Fruit fly (Drosophila melanogaster) whole organism, embryonic: Measurements from ENCODE around the gene Prp39.

ENCODE experiments used
- Aef1 ChIP-seq: fragments of 200-800 bp; sonication (Bioruptor generic); IDR thresholded peaks from 3 replicates; pipeline ENCODE4 v1.3.6; 2022; ENCODE audit warnings: missing biosample characterization, missing genetic modification characterization
- BEAF-32 ChIP-seq: fragments of 200-800 bp; sonication (Bioruptor generic); optimal IDR thresholded peaks from 3 replicates; lab custom pipeline; 2017; ENCODE audit warnings: missing biosample characterization, missing genetic modification characterization, mild to moderate bottlenecking, moderate library complexity, missing genetic modification reagents
- CG1024 ChIP-seq: fragments of 200-800 bp; sonication (Bioruptor generic); IDR thresholded peaks from 2 replicates; pipeline ENCODE4 v1.3.6; 2022; ENCODE audit warnings: missing biosample characterization, missing genetic modification characterization
- CG10431 ChIP-seq: fragments of 200-800 bp; sonication (Bioruptor generic); optimal IDR thresholded peaks from 3 replicates; lab custom pipeline; 2018; ENCODE audit warnings: missing biosample characterization, mild to moderate bottlenecking, missing genetic modification characterization
- CG11093 ChIP-seq: fragments of 200-800 bp; sonication (Bioruptor generic); IDR thresholded peaks from 3 replicates; pipeline ENCODE4 v1.3.6; 2022; ENCODE audit warnings: missing biosample characterization, missing genetic modification characterization
- CG12769 ChIP-seq: fragments of 200-800 bp; sonication (Bioruptor generic); optimal IDR thresholded peaks from 2 replicates; lab custom pipeline; 2019; ENCODE audit warnings: missing biosample characterization, mild to moderate bottlenecking, missing genetic modification characterization, moderate library complexity
- CG13123 ChIP-seq: fragments of 200-800 bp; sonication (Bioruptor generic); optimal IDR thresholded peaks from 2 replicates; lab custom pipeline; 2016; ENCODE audit warnings: missing biosample characterization, missing genetic modification characterization
- CG14441 ChIP-seq: fragments of 200-800 bp; sonication (Bioruptor generic); IDR thresholded peaks from 2 replicates; pipeline ENCODE4 v1.3.6; 2022; ENCODE audit warnings: missing biosample characterization, missing genetic modification characterization
- CG15479 ChIP-seq: fragments of 200-800 bp; sonication (Bioruptor generic); optimal IDR thresholded peaks from 3 replicates; lab custom pipeline; 2019; ENCODE audit warnings: missing biosample characterization, mild to moderate bottlenecking, missing genetic modification characterization, moderate library complexity
- CG1603 ChIP-seq: fragments of 200-800 bp; sonication (Bioruptor generic); optimal IDR thresholded peaks from 2 replicates; lab custom pipeline; 2019; ENCODE audit warnings: missing biosample characterization, mild to moderate bottlenecking, missing genetic modification characterization, moderate library complexity
- CG2678 ChIP-seq: fragments of 200-800 bp; sonication (Bioruptor generic); optimal IDR thresholded peaks from 3 replicates; lab custom pipeline; 2019; ENCODE audit warnings: missing biosample characterization, mild to moderate bottlenecking, missing genetic modification characterization, moderate library complexity
- CG30020 ChIP-seq: fragments of 200-800 bp; optimal IDR thresholded peaks from 2 replicates; lab custom pipeline; 2019; ENCODE audit warnings: missing biosample characterization, mild to moderate bottlenecking, missing genetic modification characterization, moderate library complexity
- CG31441 ChIP-seq: fragments of 200-800 bp; sonication (Bioruptor generic); IDR thresholded peaks from 2 replicates; pipeline ENCODE4 v1.3.6; 2022; ENCODE audit warnings: missing biosample characterization, missing genetic modification characterization
- CG33557 ChIP-seq: fragments of 200-800 bp; sonication (Bioruptor generic); optimal IDR thresholded peaks from 2 replicates; lab custom pipeline; 2019; ENCODE audit warnings: missing biosample characterization, mild to moderate bottlenecking, missing genetic modification characterization, moderate library complexity
- CG6854 ChIP-seq: fragments of 200-800 bp; sonication (Bioruptor generic); optimal IDR thresholded peaks from 3 replicates; lab custom pipeline; 2017; ENCODE audit warnings: missing biosample characterization, mild to moderate bottlenecking, missing genetic modification characterization
- CG8765 ChIP-seq: fragments of 200-800 bp; sonication (Bioruptor generic); IDR thresholded peaks from 2 replicates; pipeline ENCODE4 v1.3.6; 2022; ENCODE audit warnings: missing biosample characterization, missing genetic modification characterization
- CG8924 ChIP-seq: fragments of 200-800 bp; optimal IDR thresholded peaks from 3 replicates; lab custom pipeline; 2019; ENCODE audit warnings: missing biosample characterization, mild to moderate bottlenecking, missing genetic modification characterization, moderate library complexity
- GATAe ChIP-seq: fragments of 200-800 bp; sonication (Bioruptor generic); conservative IDR thresholded peaks from 2 replicates; pipeline ENCODE4 v1.3.6; 2022; ENCODE audit warnings: missing biosample characterization, missing genetic modification characterization
- HLHmδ ChIP-seq: fragments of 200-800 bp; sonication (Bioruptor generic); optimal IDR thresholded peaks from 2 replicates; lab custom pipeline; 2018; ENCODE audit warnings: missing biosample characterization, mild to moderate bottlenecking, missing genetic modification characterization, moderate library complexity
- Hmx ChIP-seq: fragments of 200-800 bp; sonication (Bioruptor generic); optimal IDR thresholded peaks from 2 replicates; lab custom pipeline; 2016; ENCODE audit warnings: missing biosample characterization, missing genetic modification characterization
- Hsf ChIP-seq: fragments of 200-800 bp; sonication (Bioruptor generic); optimal IDR thresholded peaks from 3 replicates; lab custom pipeline; 2016; ENCODE audit warnings: missing biosample characterization, missing genetic modification characterization
- Kr ChIP-seq: fragments of 200-800 bp; sonication (Bioruptor generic); optimal IDR thresholded peaks from 2 replicates; lab custom pipeline; 2017; ENCODE audit warnings: missing biosample characterization, mild to moderate bottlenecking, missing genetic modification characterization
- MTF-1 ChIP-seq: fragments of 200-800 bp; sonication (Bioruptor generic); optimal IDR thresholded peaks from 2 replicates; lab custom pipeline; 2018; ENCODE audit warnings: missing biosample characterization, mild to moderate bottlenecking, missing genetic modification characterization, borderline replicate concordance
- Max ChIP-seq: fragments of 200-800 bp; sonication (Bioruptor generic); optimal IDR thresholded peaks from 2 replicates; lab custom pipeline; 2016; ENCODE audit warnings: missing biosample characterization, mild to moderate bottlenecking, missing genetic modification characterization
- Med ChIP-seq: fragments of 200-800 bp; sonication (Bioruptor generic); peaks from one replicate; lab custom pipeline; 2016; ENCODE audit warnings: missing biosample characterization, missing genetic modification characterization, mild to moderate bottlenecking, inconsistent platforms, moderate library complexity
- NfI ChIP-seq: fragments of 200-800 bp; sonication (Bioruptor generic); optimal IDR thresholded peaks from 3 replicates; lab custom pipeline; 2018; ENCODE audit warnings: missing biosample characterization, mild to moderate bottlenecking, missing genetic modification characterization, moderate library complexity
- Opbp ChIP-seq: fragments of 200-800 bp; sonication (Bioruptor generic); IDR thresholded peaks from 3 replicates; pipeline ENCODE4 v1.3.6; 2022; ENCODE audit warnings: missing biosample characterization, missing genetic modification characterization; ENCODE audit not compliant: partially characterized antibody
- Optix ChIP-seq: fragments of 200-800 bp; sonication (Bioruptor generic); IDR thresholded peaks from 3 replicates; pipeline ENCODE4 v1.3.6; 2022; ENCODE audit warnings: missing biosample characterization, missing genetic modification characterization
- Scr ChIP-seq: fragments of 200-800 bp; sonication (Bioruptor generic); IDR thresholded peaks from 2 replicates; pipeline ENCODE4 v1.3.6; 2022; ENCODE audit warnings: missing biosample characterization, missing genetic modification characterization; ENCODE audit not compliant: partially characterized antibody
- al ChIP-seq: fragments of 200-800 bp; sonication (Bioruptor generic); IDR thresholded peaks from 2 replicates; pipeline ENCODE4 v1.3.6; 2022; ENCODE audit warnings: missing biosample characterization, missing genetic modification characterization
- ase ChIP-seq: fragments of 200-800 bp; sonication (Bioruptor generic); IDR thresholded peaks from 3 replicates; pipeline ENCODE4 v1.3.6; 2022; ENCODE audit warnings: missing biosample characterization, missing genetic modification characterization
- bbx ChIP-seq: fragments of 200-800 bp; sonication (Bioruptor generic); IDR thresholded peaks from 2 replicates; pipeline ENCODE4 v1.3.6; 2022; ENCODE audit warnings: missing biosample characterization, missing genetic modification characterization; ENCODE audit not compliant: partially characterized antibody
- cg ChIP-seq: fragments of 200-800 bp; sonication (Bioruptor generic); optimal IDR thresholded peaks from 3 replicates; lab custom pipeline; 2019; ENCODE audit warnings: missing biosample characterization, mild to moderate bottlenecking, missing genetic modification characterization, moderate library complexity
- chn ChIP-seq: fragments of 200-800 bp; sonication (Bioruptor generic); optimal IDR thresholded peaks from 2 replicates; lab custom pipeline; 2016; ENCODE audit warnings: missing biosample characterization, missing genetic modification characterization
- crp ChIP-seq, 2 experiments: fragments of 200-800 bp; sonication (Bioruptor generic); optimal IDR thresholded peaks; 2 replicates in 1 of 2; 3 replicates in 1 of 2; lab custom pipeline; 2017; ENCODE audit warnings: missing biosample characterization in 2 of 2, missing genetic modification characterization in 2 of 2, mild to moderate bottlenecking in 1 of 2, moderate library complexity in 1 of 2
- ftz-f1 ChIP-seq: fragments of 200-800 bp; sonication (Bioruptor generic); optimal IDR thresholded peaks from 2 replicates; lab custom pipeline; 2016; ENCODE audit warnings: missing biosample characterization, missing genetic modification characterization
- gsb ChIP-seq: fragments of 200-800 bp; sonication (Bioruptor generic); IDR thresholded peaks from 2 replicates; pipeline ENCODE4 v1.3.6; 2022; ENCODE audit warnings: missing biosample characterization, missing genetic modification characterization
- her ChIP-seq: fragments of 200-800 bp; sonication (Bioruptor generic); optimal IDR thresholded peaks from 2 replicates; lab custom pipeline; 2016; ENCODE audit warnings: missing biosample characterization, missing genetic modification characterization
- kay ChIP-seq: fragments of 200-800 bp; sonication (Bioruptor generic); optimal IDR thresholded peaks from 2 replicates; lab custom pipeline; 2016; ENCODE audit warnings: missing biosample characterization, missing genetic modification characterization
- kni ChIP-seq: fragments of 200-800 bp; sonication (Bioruptor generic); optimal IDR thresholded peaks from 3 replicates; lab custom pipeline; 2017; ENCODE audit warnings: mild to moderate bottlenecking, missing biosample characterization, missing genetic modification reagents, missing genetic modification characterization
- knrl ChIP-seq: fragments of 200-800 bp; sonication (Bioruptor generic); IDR thresholded peaks from 3 replicates; pipeline ENCODE4 v1.3.6; 2022; ENCODE audit warnings: missing biosample characterization, missing genetic modification characterization; ENCODE audit not compliant: partially characterized antibody
- run ChIP-seq: fragments of 200-800 bp; sonication (Bioruptor generic); optimal IDR thresholded peaks from 3 replicates; lab custom pipeline; 2018; ENCODE audit warnings: missing biosample characterization, mild to moderate bottlenecking, missing genetic modification characterization
- sr ChIP-seq: fragments of 200-800 bp; sonication (Bioruptor generic); IDR thresholded peaks from 3 replicates; pipeline ENCODE4 v1.3.6; 2022; ENCODE audit warnings: missing biosample characterization, missing genetic modification characterization
- stwl ChIP-seq: fragments of 200-800 bp; sonication (Bioruptor generic); optimal IDR thresholded peaks from 3 replicates; lab custom pipeline; 2018; ENCODE audit warnings: missing biosample characterization, mild to moderate bottlenecking, missing genetic modification characterization, moderate library complexity
- trh ChIP-seq: fragments of 200-800 bp; sonication (Bioruptor generic); optimal IDR thresholded peaks from 2 replicates; lab custom pipeline; 2016; ENCODE audit warnings: missing biosample characterization, missing genetic modification characterization
- wek ChIP-seq: fragments of 200-800 bp; sonication (Bioruptor generic); optimal IDR thresholded peaks from 3 replicates; lab custom pipeline; 2018; ENCODE audit warnings: missing biosample characterization, mild to moderate bottlenecking, missing genetic modification characterization, moderate library complexity
- yki ChIP-seq: fragments of >200 bp; optimal IDR thresholded peaks from 3 replicates; lab custom pipeline; 2018
- zen2 ChIP-seq: fragments of 200-800 bp; sonication (Bioruptor generic); IDR thresholded peaks from 3 replicates; pipeline ENCODE4 v1.3.6; 2022; ENCODE audit warnings: missing biosample characterization, missing genetic modification characterization; ENCODE audit not compliant: partially characterized antibody

The Prp39 gene

dm6 chr3R:28859058-28859526, 47.2 kb downstream of the Prp39 start, which contains the start of gene Inx3 (continued):
- TF ChIP-seq cg (GFP tag; lab: Kevin White, UChicago) (peak; percentile 74), BEAF-32 (no peak), Hmx (GFP tag; lab: Kevin White, UChicago) (no peak), CG8924 (tag; lab: Kevin White, UChicago) (peak; percentile 37), MTF-1 (peak; percentile 22), Med (GFP tag; lab: Kevin White, UChicago) (peak; percentile 82), Aef1 (GFP tag; lab: Robert Waterston, UW) (no peak), Max (GFP tag; lab: Kevin White, UChicago) (no peak), CG30020 (tag; lab: Kevin White, UChicago) (no peak), HLHmδ (GFP tag; lab: Kevin White, UChicago) (peak; percentile 72), CG11093 (no peak), Kr (GFP tag; lab: Kevin White, UChicago) (peak; percentile 71), run (tag; lab: Kevin White, UChicago) (no peak), CG13123 (GFP tag; lab: Kevin White, UChicago) (no peak), CG12769 (tag; lab: Kevin White, UChicago) (peak; percentile 70), chn (GFP tag; lab: Kevin White, UChicago) (peak; percentile 5), her (GFP tag; lab: Kevin White, UChicago) (peak; percentile 37), bbx (GFP tag; lab: Robert Waterston, UW) (peak; percentile 48; the same call in 1 of the 2 replicates), GATAe (GFP tag; lab: Robert Waterston, UW) (no peak), Scr (no peak; the same call in 1 of the 2 replicates), wek (GFP tag; lab: Kevin White, UChicago) (peak; percentile 4), crp (GFP tag; optimal IDR thresholded peaks at IDR 0.05; lab: Kevin White, UChicago) (peak in 1 of 2 experiments; percentile 13), CG33557 (GFP tag; lab: Kevin White, UChicago) (peak; percentile 19), ase (GFP tag; lab: Robert Waterston, UW) (0 out of 3 replicates have a peak, but pooled peaks have one; percentile 25), sr (0 out of 3 replicates have a peak, but pooled peaks have one; percentile 42), CG6854 (GFP tag; lab: Kevin White, UChicago) (peak; percentile 7), kay (no peak), knrl (0 out of 3 replicates have a peak, but pooled peaks have one; percentile 35), CG1024 (GFP tag; lab: Robert Waterston, UW) (0 out of 2 replicates have a peak, but pooled peaks have one; percentile 28), CG14441 (no peak), Optix (GFP tag; lab: Robert Waterston, UW) (peak; percentile 31; the same call in 1 of the 3 replicates), CG1603 (peak; percentile 28), CG2678 (peak; percentile 7), CG10431 (GFP tag; lab: Kevin White, UChicago) (peak; percentile 6), gsb (GFP tag; lab: Robert Waterston, UW) (no peak), CG31441 (GFP tag; lab: Robert Waterston, UW) (0 out of 2 replicates have a peak, but pooled peaks have one; percentile 8), CG15479 (GFP tag; lab: Kevin White, UChicago) (peak; percentile 92), NfI (GFP tag; lab: Kevin White, UChicago) (no peak), Opbp (GFP tag; lab: Robert Waterston, UW) (peak; percentile 44; the same call in 1 of the 3 replicates), yki (lab: Kevin White, UChicago) (peak; percentile 31), kni (GFP tag; lab: Kevin White, UChicago) (peak; percentile 72), Hsf (GFP tag; lab: Kevin White, UChicago) (no peak), ftz-f1 (GFP tag; lab: Kevin White, UChicago) (peak; percentile 2), al (no peak), trh (GFP tag; lab: Kevin White, UChicago) (no peak), CG8765 (GFP tag; lab: Robert Waterston, UW) (0 out of 2 replicates have a peak, but pooled peaks have one; percentile 17), stwl (tag; lab: Kevin White, UChicago) (peak; percentile 2), zen2 (peak; percentile 70; the same call in 2 of the 3 replicates)
